Worm (Caenorhabditis elegans) whole organism, young adult: Measurements from ENCODE around the gene R04F11.5.

Experiments used
- B0261.1 ChIP-seq: sonication (generic microtip); optimal IDR thresholded peaks from 2 replicates; lab custom pipeline; 2016; ENCODE audit warnings: mild to moderate bottlenecking, missing genetic modification characterization, moderate library complexity, missing compliant biosample characterization
- B0336.3 ChIP-seq: fragments of 200-800 bp; sonication (Bioruptor generic); IDR thresholded peaks from 2 replicates; pipeline ENCODE4 v1.3.6; 2022; ENCODE audit warnings: missing genetic modification characterization, missing compliant biosample characterization
- C06A6.2 ChIP-seq: fragments of 200-800 bp; sonication (Bioruptor generic); conservative IDR thresholded peaks from 2 replicates; pipeline ENCODE4 v1.3.6; 2022; ENCODE audit warnings: missing genetic modification characterization, missing compliant biosample characterization
- F23B12.7 ChIP-seq: sonication (generic microtip); optimal IDR thresholded peaks from 2 replicates; lab custom pipeline; 2017; ENCODE audit warnings: missing genetic modification characterization, mild to moderate bottlenecking, missing compliant biosample characterization, antibody characterized with exemption, moderate library complexity; ENCODE audit not compliant: insufficient read depth
- F33H1.4 ChIP-seq: fragments of 200-800 bp; sonication (Bioruptor generic); IDR thresholded peaks from 2 replicates; pipeline ENCODE4 v1.3.6; 2022; ENCODE audit warnings: missing genetic modification reagents, missing genetic modification characterization, missing compliant biosample characterization
- F55B11.4 ChIP-seq: sonication (generic microtip); optimal IDR thresholded peaks from 2 replicates; lab custom pipeline; 2016; ENCODE audit warnings: missing compliant biosample characterization, missing genetic modification characterization, borderline replicate concordance; ENCODE audit not compliant: insufficient read depth
- T07F8.4 ChIP-seq: sonication (generic microtip); optimal IDR thresholded peaks from 2 replicates; lab custom pipeline; 2016; ENCODE audit warnings: mild to moderate bottlenecking, missing genetic modification characterization, moderate library complexity, missing compliant biosample characterization
- Y56A3A.18 ChIP-seq: fragments of 200-800 bp; sonication (Bioruptor generic); IDR thresholded peaks from 2 replicates; pipeline ENCODE4 v1.3.6; 2022; ENCODE audit warnings: missing genetic modification reagents, missing genetic modification characterization, missing compliant biosample characterization
- Y67H2A.10 ChIP-seq: fragments of 200-800 bp; sonication (Bioruptor generic); conservative IDR thresholded peaks from 2 replicates; pipeline ENCODE4 v1.3.6; 2022; ENCODE audit warnings: missing genetic modification reagents, missing genetic modification characterization, missing compliant biosample characterization
- ZK185.1 ChIP-seq: sonication (generic microtip); optimal IDR thresholded peaks from 2 replicates; lab custom pipeline; 2016; ENCODE audit warnings: mild to moderate bottlenecking, missing genetic modification characterization, missing compliant biosample characterization; ENCODE audit not compliant: poor library complexity, severe bottlenecking
- akir-1 ChIP-seq: fragments of 200-800 bp; sonication (Bioruptor generic); optimal IDR thresholded peaks from 2 replicates; lab custom pipeline; 2018; ENCODE audit warnings: mild to moderate bottlenecking, missing genetic modification characterization, moderate library complexity, missing compliant biosample characterization
- aptf-2 ChIP-seq: fragments of 200-800 bp; sonication (Bioruptor generic); conservative IDR thresholded peaks from 2 replicates; pipeline ENCODE4 v1.3.6; 2022; ENCODE audit warnings: missing genetic modification reagents, missing genetic modification characterization, missing compliant biosample characterization
- attf-3 ChIP-seq: fragments of 200-800 bp; sonication (Bioruptor generic); conservative IDR thresholded peaks from 2 replicates; pipeline ENCODE4 v1.3.6; 2022; ENCODE audit warnings: missing genetic modification reagents, missing genetic modification characterization, missing compliant biosample characterization
- attf-6 ChIP-seq: fragments of 200-800 bp; sonication (Bioruptor generic); IDR thresholded peaks from 2 replicates; pipeline ENCODE4 v1.3.6; 2022; ENCODE audit warnings: missing genetic modification reagents, missing genetic modification characterization, missing compliant biosample characterization
- ccch-3 ChIP-seq: fragments of 200-800 bp; sonication (Bioruptor generic); optimal IDR thresholded peaks from 2 replicates; lab custom pipeline; 2018; ENCODE audit warnings: mild to moderate bottlenecking, missing genetic modification characterization, missing compliant biosample characterization
- ceh-27 ChIP-seq: fragments of 200-800 bp; sonication (Bioruptor generic); optimal IDR thresholded peaks from 2 replicates; lab custom pipeline; 2018; ENCODE audit warnings: mild to moderate bottlenecking, missing genetic modification characterization, moderate library complexity, missing compliant biosample characterization
- ceh-79 ChIP-seq: sonication (generic microtip); optimal IDR thresholded peaks from 2 replicates; lab custom pipeline; 2017; ENCODE audit warnings: mild to moderate bottlenecking, missing genetic modification characterization, missing compliant biosample characterization
- dpff-1 ChIP-seq: sonication (generic microtip); optimal IDR thresholded peaks from 2 replicates; lab custom pipeline; 2017; ENCODE audit warnings: mild to moderate bottlenecking, missing genetic modification characterization, missing compliant biosample characterization
- egl-18 ChIP-seq: fragments of 200-800 bp; sonication (Bioruptor generic); IDR thresholded peaks from 2 replicates; pipeline ENCODE4 v1.3.6; 2022; ENCODE audit warnings: missing genetic modification reagents, missing genetic modification characterization, missing compliant biosample characterization
- egl-44 ChIP-seq: fragments of 200-800 bp; sonication (Bioruptor generic); IDR thresholded peaks from 2 replicates; pipeline ENCODE4 v1.3.6; 2022; ENCODE audit warnings: missing genetic modification reagents, missing genetic modification characterization, missing compliant biosample characterization
- ekl-4 ChIP-seq: fragments of 200-800 bp; sonication (Bioruptor generic); IDR thresholded peaks from 2 replicates; pipeline ENCODE4 v1.3.6; 2022; ENCODE audit warnings: missing genetic modification reagents, missing genetic modification characterization, missing compliant biosample characterization
- him-1 ChIP-seq: sonication (generic microtip); optimal IDR thresholded peaks from 2 replicates; lab custom pipeline; 2016; ENCODE audit warnings: missing genotype, missing genetic modification reagents, missing genetic modification characterization, missing compliant biosample characterization
- hsf-1 ChIP-seq: fragments of 200-800 bp; sonication (Bioruptor generic); IDR thresholded peaks from 2 replicates; pipeline ENCODE4 v1.3.6; 2022; ENCODE audit warnings: missing genetic modification reagents, missing genetic modification characterization, missing compliant biosample characterization
- lag-1 ChIP-seq: fragments of 200-800 bp; sonication (Bioruptor generic); IDR thresholded peaks from 2 replicates; pipeline ENCODE4 v1.3.6; 2022; ENCODE audit warnings: missing genetic modification reagents, missing genetic modification characterization, missing compliant biosample characterization
- lin-40 ChIP-seq: sonication (generic microtip); optimal IDR thresholded peaks from 2 replicates; lab custom pipeline; 2016; ENCODE audit warnings: missing genetic modification characterization, mild to moderate bottlenecking, missing compliant biosample characterization, missing genotype, missing genetic modification reagents
- madf-6 ChIP-seq: fragments of 200-800 bp; sonication (Bioruptor generic); IDR thresholded peaks from 2 replicates; pipeline ENCODE4 v1.3.6; 2022; ENCODE audit warnings: missing genetic modification reagents, missing genetic modification characterization, missing compliant biosample characterization
- mel-28 ChIP-seq: sonication (generic microtip); optimal IDR thresholded peaks from 2 replicates; lab custom pipeline; 2016; ENCODE audit warnings: borderline replicate concordance, mild to moderate bottlenecking, missing genetic modification characterization, missing compliant biosample characterization
- nfya-2 ChIP-seq: fragments of 200-800 bp; sonication (Bioruptor generic); IDR thresholded peaks from 2 replicates; pipeline ENCODE4 v1.3.6; 2022; ENCODE audit warnings: missing genetic modification reagents, missing genetic modification characterization, missing compliant biosample characterization
- nfyb-1 ChIP-seq: fragments of 200-800 bp; sonication (Bioruptor generic); IDR thresholded peaks from 2 replicates; pipeline ENCODE4 v1.3.6; 2022; ENCODE audit warnings: missing genetic modification reagents, missing genetic modification characterization, missing compliant biosample characterization
- nhr-179 ChIP-seq: sonication (generic microtip); optimal IDR thresholded peaks from 2 replicates; lab custom pipeline; 2016; ENCODE audit warnings: mild to moderate bottlenecking, missing genetic modification characterization, missing compliant biosample characterization
- nhr-27 ChIP-seq: fragments of 200-800 bp; sonication (Bioruptor generic); optimal IDR thresholded peaks from 2 replicates; lab custom pipeline; 2018; ENCODE audit warnings: mild to moderate bottlenecking, missing genetic modification characterization, moderate library complexity, missing compliant biosample characterization
- pbrm-1 ChIP-seq: fragments of 200-800 bp; sonication (Bioruptor generic); IDR thresholded peaks from 2 replicates; pipeline ENCODE4 v1.3.6; 2022; ENCODE audit warnings: missing genetic modification reagents, missing genetic modification characterization, missing compliant biosample characterization
- rcor-1 ChIP-seq: fragments of 200-800 bp; sonication (Bioruptor generic); IDR thresholded peaks from 2 replicates; pipeline ENCODE4 v1.3.6; 2022; ENCODE audit warnings: missing genetic modification reagents, missing genetic modification characterization, missing compliant biosample characterization
- sea-2 ChIP-seq: fragments of 200-800 bp; sonication (Bioruptor generic); IDR thresholded peaks from 2 replicates; pipeline ENCODE4 v1.3.6; 2022; ENCODE audit warnings: missing genetic modification characterization, missing compliant biosample characterization
- snpc-1.3 ChIP-seq: sonication (generic microtip); optimal IDR thresholded peaks from 2 replicates; lab custom pipeline; 2017; ENCODE audit warnings: missing genetic modification characterization, mild to moderate bottlenecking, missing compliant biosample characterization, antibody characterized with exemption, moderate library complexity, missing genotype, missing genetic modification reagents; ENCODE audit not compliant: insufficient read depth
- sptf-2 ChIP-seq: fragments of 200-800 bp; sonication (Bioruptor generic); optimal IDR thresholded peaks from 2 replicates; lab custom pipeline; 2018; ENCODE audit warnings: mild to moderate bottlenecking, missing genetic modification characterization, missing compliant biosample characterization
- tbx-9 ChIP-seq: sonication (generic microtip); optimal IDR thresholded peaks from 2 replicates; lab custom pipeline; 2016; ENCODE audit warnings: borderline replicate concordance, missing genetic modification characterization, inconsistent platforms, missing compliant biosample characterization
- zim-3 ChIP-seq: sonication (generic microtip); optimal IDR thresholded peaks from 2 replicates; lab custom pipeline; 2017; ENCODE audit warnings: mild to moderate bottlenecking, missing genetic modification characterization, moderate library complexity, missing compliant biosample characterization
- ztf-18 ChIP-seq: sonication (generic microtip); optimal IDR thresholded peaks from 2 replicates; lab custom pipeline; 2016; ENCODE audit warnings: missing genotype, mild to moderate bottlenecking, missing genetic modification characterization, missing compliant biosample characterization
- ztf-3 ChIP-seq: fragments of 200-800 bp; sonication (Bioruptor generic); optimal IDR thresholded peaks from 2 replicates; lab custom pipeline; 2018; ENCODE audit warnings: mild to moderate bottlenecking, missing genetic modification characterization, missing compliant biosample characterization

R04F11.5 gene

ce11 chrV:12320274-12320839 is 2.5 kb upstream of the R04F11.5 start (continued):
- TF ChIP-seq nhr-27 (tag; lab: Kevin White, UChicago) (no peak), Y56A3A.18 (GFP tag; lab: Robert Waterston, UW) (0 out of 2 replicates have a peak, but pooled peaks have one; percentile 15), him-1 (tag; lab: Kevin White, UChicago) (no peak), zim-3 (tag; lab: Kevin White, UChicago) (peak; percentile 12), ceh-27 (GFP tag; lab: Kevin White, UChicago) (no peak), rcor-1 (GFP tag; lab: Robert Waterston, UW) (no peak), F55B11.4 (tag; lab: Kevin White, UChicago) (no peak), ccch-3 (no peak), egl-44 (GFP tag; lab: Robert Waterston, UW) (no peak), B0261.1 (tag; lab: Kevin White, UChicago) (peak; percentile 7), ZK185.1 (tag; lab: Kevin White, UChicago) (peak; percentile 16), C06A6.2 (no peak), nhr-179 (tag; lab: Kevin White, UChicago) (no peak)

ce11 chrV:12317080-12317479 is 739 bp downstream of the R04F11.5 start, which contains the start of gene R04F11.3:
Gene R04F11.3 (minus strand): TSS chrV:12317180.
- TF ChIP-seq ztf-3: no peak
- TF ChIP-seq F23B12.7: no peak
- TF ChIP-seq madf-6 (GFP tag; lab: Robert Waterston, UW): no peak
- no peak for TF ChIP-seq B0336.3 (GFP tag; lab: Robert Waterston, UW)
- TF ChIP-seq, all 124 proteins: peak for 0

ce11 chrV:12316076-12316475 is 1.7 kb downstream of the R04F11.5 start:
- no peak for TF ChIP-seq sea-2 (GFP tag; lab: Robert Waterston, UW)
- no peak for TF ChIP-seq ztf-18 (tag; lab: Kevin White, UChicago)
- no peak for TF ChIP-seq attf-6 (GFP tag; lab: Robert Waterston, UW)
- no peak for TF ChIP-seq lin-40 (tag; lab: Kevin White, UChicago)
- TF ChIP-seq aptf-2 (GFP tag; lab: Robert Waterston, UW): no peak
- no peak for TF ChIP-seq Y67H2A.10 (GFP tag; lab: Robert Waterston, UW)
- no peak for TF ChIP-seq tbx-9 (tag; lab: Kevin White, UChicago)
- no peak for TF ChIP-seq dpff-1 (tag; lab: Kevin White, UChicago)
- no peak for TF ChIP-seq mel-28
- no peak for TF ChIP-seq nfya-2 (GFP tag; lab: Robert Waterston, UW)
- TF ChIP-seq pbrm-1 (GFP tag; lab: Robert Waterston, UW): no peak
- TF ChIP-seq madf-6 (GFP tag; lab: Robert Waterston, UW): no peak
- TF ChIP-seq lag-1 (GFP tag; lab: Robert Waterston, UW): no peak
- TF ChIP-seq, all 124 proteins: peak for 0

ce11 chrV:12314413-12314812 is 3.4 kb downstream of the R04F11.5 start:
- TF ChIP-seq ceh-27 (GFP tag; lab: Kevin White, UChicago) (peak; percentile 48), egl-18 (GFP tag; lab: Robert Waterston, UW) (no peak), hsf-1 (GFP tag; lab: Robert Waterston, UW) (peak; percentile 67), madf-6 (GFP tag; lab: Robert Waterston, UW) (0 out of 2 replicates have a peak, but pooled peaks have one; percentile 7), lin-40 (tag; lab: Kevin White, UChicago) (no peak), snpc-1.3 (tag; lab: Kevin White, UChicago) (peak; percentile 32), T07F8.4 (tag; lab: Kevin White, UChicago) (no peak), B0336.3 (GFP tag; lab: Robert Waterston, UW) (0 out of 2 replicates have a peak, but pooled peaks have one; percentile 10), akir-1 (no peak), nfyb-1 (GFP tag; lab: Robert Waterston, UW) (0 out of 2 replicates have a peak, but pooled peaks have one; percentile 44), ekl-4 (peak; percentile 62; the same call in 1 of the 2 replicates), attf-3 (peak; percentile 43; the same call in 1 of the 2 replicates), ceh-79 (tag; lab: Kevin White, UChicago) (no peak), Y67H2A.10 (GFP tag; lab: Robert Waterston, UW) (no peak), ccch-3 (no peak), sptf-2 (GFP tag; lab: Kevin White, UChicago) (no peak), F33H1.4 (GFP tag; lab: Robert Waterston, UW) (no peak)
- TF ChIP-seq, all 124 proteins: peak for 8
